Fruit fly (Drosophila melanogaster) whole organism, embryonic: ENCODE data around the gene CG6654.

ENCODE experiments used
- ATbp ChIP-seq: fragments of 200-800 bp; sonication (Bioruptor generic); optimal IDR thresholded peaks from 2 replicates; lab custom pipeline; 2017; ENCODE audit warnings: missing biosample characterization, mild to moderate bottlenecking, missing genetic modification characterization, missing genetic modification reagents
- BEAF-32 ChIP-seq: fragments of 200-800 bp; sonication (Bioruptor generic); optimal IDR thresholded peaks from 3 replicates; lab custom pipeline; 2017; ENCODE audit warnings: missing biosample characterization, missing genetic modification characterization, mild to moderate bottlenecking, moderate library complexity, missing genetic modification reagents
- Bgb ChIP-seq: fragments of 200-800 bp; sonication (Bioruptor generic); IDR thresholded peaks from 2 replicates; pipeline ENCODE4 v1.3.6; 2022; ENCODE audit warnings: missing biosample characterization, missing genetic modification characterization; ENCODE audit not compliant: partially characterized antibody
- CG10543 ChIP-seq: fragments of 200-800 bp; sonication (Bioruptor generic); optimal IDR thresholded peaks from 3 replicates; lab custom pipeline; 2017; ENCODE audit warnings: missing biosample characterization, mild to moderate bottlenecking, missing genetic modification characterization, moderate library complexity
- CG10979 ChIP-seq: fragments of 200-800 bp; sonication (Bioruptor generic); optimal IDR thresholded peaks from 2 replicates; lab custom pipeline; 2018; ENCODE audit warnings: missing biosample characterization, mild to moderate bottlenecking, missing genetic modification characterization, moderate library complexity
- CG12391 ChIP-seq: fragments of 200-800 bp; sonication (Bioruptor generic); optimal IDR thresholded peaks from 3 replicates; lab custom pipeline; 2018; ENCODE audit warnings: missing biosample characterization, mild to moderate bottlenecking, missing genetic modification characterization, moderate library complexity
- CG14860 ChIP-seq: fragments of 200-800 bp; sonication (Bioruptor generic); IDR thresholded peaks from 3 replicates; pipeline ENCODE4 v1.3.6; 2022; ENCODE audit warnings: missing biosample characterization, missing genetic modification characterization; ENCODE audit not compliant: partially characterized antibody
- CG1602 ChIP-seq: fragments of 200-800 bp; sonication (Bioruptor generic); optimal IDR thresholded peaks from 3 replicates; lab custom pipeline; 2016; ENCODE audit warnings: missing biosample characterization, missing genetic modification characterization
- CG16813 ChIP-seq: fragments of 200-800 bp; sonication (Bioruptor generic); IDR thresholded peaks from 3 replicates; pipeline ENCODE4 v1.3.6; 2022; ENCODE audit warnings: missing biosample characterization, missing genetic modification characterization; ENCODE audit not compliant: partially characterized antibody
- CG17802 ChIP-seq: fragments of 200-800 bp; sonication (Bioruptor generic); optimal IDR thresholded peaks from 2 replicates; lab custom pipeline; 2018; ENCODE audit warnings: missing biosample characterization, mild to moderate bottlenecking, missing genetic modification characterization, moderate library complexity
- CG18476 ChIP-seq: fragments of 200-800 bp; sonication (Bioruptor generic); optimal IDR thresholded peaks from 2 replicates; lab custom pipeline; 2016; ENCODE audit warnings: missing biosample characterization, mild to moderate bottlenecking, missing genetic modification characterization
- CG2120 ChIP-seq: fragments of 200-800 bp; sonication (Bioruptor generic); optimal IDR thresholded peaks from 3 replicates; lab custom pipeline; 2016; ENCODE audit warnings: missing biosample characterization, missing genetic modification characterization
- CG3281 ChIP-seq: fragments of 200-800 bp; sonication (Bioruptor generic); optimal IDR thresholded peaks from 3 replicates; lab custom pipeline; 2017; ENCODE audit warnings: missing biosample characterization, mild to moderate bottlenecking, missing genetic modification characterization
- CG3407 ChIP-seq: fragments of 200-800 bp; sonication (Bioruptor generic); optimal IDR thresholded peaks from 2 replicates; lab custom pipeline; 2018; ENCODE audit warnings: missing biosample characterization, mild to moderate bottlenecking, missing genetic modification characterization
- CG42726 ChIP-seq: fragments of 200-800 bp; sonication (Bioruptor generic); IDR thresholded peaks from 2 replicates; pipeline ENCODE4 v1.3.6; 2022; ENCODE audit warnings: missing biosample characterization, missing genetic modification characterization; ENCODE audit not compliant: partially characterized antibody
- CG4282 ChIP-seq: fragments of 200-800 bp; sonication (Bioruptor generic); optimal IDR thresholded peaks from 2 replicates; lab custom pipeline; 2016; ENCODE audit warnings: missing biosample characterization, missing genetic modification characterization
- CG4854 ChIP-seq: fragments of 200-800 bp; sonication (Bioruptor generic); optimal IDR thresholded peaks from 2 replicates; lab custom pipeline; 2016; ENCODE audit warnings: missing biosample characterization, missing genetic modification characterization, inconsistent platforms
- CG5245 ChIP-seq: fragments of 200-800 bp; sonication (Bioruptor generic); optimal IDR thresholded peaks from 3 replicates; lab custom pipeline; 2016; ENCODE audit warnings: missing biosample characterization, missing genetic modification characterization
- CG7556 ChIP-seq: fragments of 200-800 bp; sonication (Bioruptor generic); optimal IDR thresholded peaks from 2 replicates; lab custom pipeline; 2017; ENCODE audit warnings: missing biosample characterization, mild to moderate bottlenecking, missing genetic modification characterization
- CG7745 ChIP-seq: fragments of 200-800 bp; sonication (Bioruptor generic); optimal IDR thresholded peaks from 2 replicates; lab custom pipeline; 2018; ENCODE audit warnings: missing biosample characterization, mild to moderate bottlenecking, missing genetic modification characterization, moderate library complexity
- CG9727 ChIP-seq: fragments of 200-800 bp; sonication (Bioruptor generic); optimal IDR thresholded peaks from 3 replicates; lab custom pipeline; 2017; ENCODE audit warnings: missing biosample characterization, mild to moderate bottlenecking, missing genetic modification characterization
- CG9932 ChIP-seq: fragments of 200-800 bp; sonication (Bioruptor generic); IDR thresholded peaks from 2 replicates; pipeline ENCODE4 v1.3.6; 2022; ENCODE audit warnings: missing biosample characterization, missing genetic modification characterization
- Dbx ChIP-seq: fragments of 200-800 bp; sonication (Bioruptor generic); IDR thresholded peaks from 3 replicates; pipeline ENCODE4 v1.3.6; 2022; ENCODE audit warnings: missing biosample characterization, missing genetic modification characterization
- Fer3 ChIP-seq: fragments of 200-800 bp; sonication (Bioruptor generic); optimal IDR thresholded peaks from 2 replicates; lab custom pipeline; 2018; ENCODE audit warnings: missing biosample characterization, mild to moderate bottlenecking, missing genetic modification characterization, moderate library complexity
- H2.0 ChIP-seq: fragments of 200-800 bp; sonication (Bioruptor generic); IDR thresholded peaks from 2 replicates; pipeline ENCODE4 v1.3.6; 2022; ENCODE audit warnings: missing biosample characterization, missing genetic modification characterization
- HLH3B ChIP-seq: fragments of 200-800 bp; sonication (Bioruptor generic); IDR thresholded peaks from 2 replicates; pipeline ENCODE4 v1.3.6; 2022; ENCODE audit warnings: missing biosample characterization, missing genetic modification characterization
- Hmr ChIP-seq: fragments of 200-800 bp; sonication (Bioruptor generic); optimal IDR thresholded peaks from 3 replicates; lab custom pipeline; 2017; ENCODE audit warnings: mild to moderate bottlenecking, missing biosample characterization, missing genetic modification reagents, missing genetic modification characterization
- Hr78 ChIP-seq, 2 experiments: fragments of 200-800 bp in 1 of 2; fragments of >200 bp in 1 of 2; sonication (Bioruptor generic) in 1 of 2; optimal IDR thresholded peaks; 2 replicates each; lab custom pipeline; 2017 to 2019; ENCODE audit warnings: missing biosample characterization in 2 of 2, missing genetic modification characterization in 2 of 2, mild to moderate bottlenecking in 1 of 2, moderate library complexity in 1 of 2
- Lpt ChIP-seq: fragments of >200 bp; optimal IDR thresholded peaks from 2 replicates; lab custom pipeline; 2018; ENCODE audit warnings: missing biosample characterization, missing genetic modification characterization
- Nf-YA ChIP-seq: fragments of 200-800 bp; sonication (Bioruptor generic); IDR thresholded peaks from 2 replicates; pipeline ENCODE4 v1.3.6; 2022; ENCODE audit warnings: missing biosample characterization, missing genetic modification characterization
- PHDP ChIP-seq: fragments of 200-800 bp; sonication (Bioruptor generic); optimal IDR thresholded peaks from 3 replicates; lab custom pipeline; 2018; ENCODE audit warnings: missing biosample characterization, mild to moderate bottlenecking, missing genetic modification characterization, moderate library complexity
- caup ChIP-seq: fragments of 200-800 bp; sonication (Bioruptor generic); optimal IDR thresholded peaks from 3 replicates; lab custom pipeline; 2017; ENCODE audit warnings: missing biosample characterization, mild to moderate bottlenecking, missing genetic modification characterization, moderate library complexity; ENCODE audit not compliant: severe bottlenecking
- dimm ChIP-seq: fragments of 200-800 bp; sonication (Bioruptor generic); IDR thresholded peaks from 2 replicates; pipeline ENCODE4 v1.3.6; 2022; ENCODE audit warnings: missing biosample characterization, missing genetic modification characterization
- gcm ChIP-seq: fragments of 200-800 bp; sonication (Bioruptor generic); optimal IDR thresholded peaks from 2 replicates; lab custom pipeline; 2019; ENCODE audit warnings: missing biosample characterization, mild to moderate bottlenecking, missing genetic modification characterization, moderate library complexity
- ham ChIP-seq: fragments of 200-800 bp; sonication (Bioruptor generic); IDR thresholded peaks from 2 replicates; pipeline ENCODE4 v1.3.6; 2022; ENCODE audit warnings: missing biosample characterization, missing genetic modification characterization
- her ChIP-seq: fragments of 200-800 bp; sonication (Bioruptor generic); optimal IDR thresholded peaks from 2 replicates; lab custom pipeline; 2016; ENCODE audit warnings: missing biosample characterization, missing genetic modification characterization
- lab ChIP-seq: fragments of 200-800 bp; sonication (Bioruptor generic); optimal IDR thresholded peaks from 3 replicates; lab custom pipeline; 2017; ENCODE audit warnings: missing biosample characterization, missing genetic modification characterization, mild to moderate bottlenecking, moderate library complexity, missing genetic modification reagents
- oc ChIP-seq: fragments of 200-800 bp; sonication (Bioruptor generic); optimal IDR thresholded peaks from 2 replicates; lab custom pipeline; 2018; ENCODE audit warnings: missing biosample characterization, mild to moderate bottlenecking, missing genetic modification characterization, moderate library complexity
- stwl ChIP-seq: fragments of 200-800 bp; sonication (Bioruptor generic); optimal IDR thresholded peaks from 3 replicates; lab custom pipeline; 2018; ENCODE audit warnings: missing biosample characterization, mild to moderate bottlenecking, missing genetic modification characterization, moderate library complexity
- wek ChIP-seq: fragments of 200-800 bp; sonication (Bioruptor generic); optimal IDR thresholded peaks from 3 replicates; lab custom pipeline; 2018; ENCODE audit warnings: missing biosample characterization, mild to moderate bottlenecking, missing genetic modification characterization, moderate library complexity
- z ChIP-seq: fragments of 200-800 bp; sonication (Bioruptor generic); IDR thresholded peaks from 3 replicates; pipeline ENCODE4 v1.3.6; 2022; ENCODE audit warnings: missing biosample characterization, missing genetic modification characterization

Gene CG6654

DNA sequence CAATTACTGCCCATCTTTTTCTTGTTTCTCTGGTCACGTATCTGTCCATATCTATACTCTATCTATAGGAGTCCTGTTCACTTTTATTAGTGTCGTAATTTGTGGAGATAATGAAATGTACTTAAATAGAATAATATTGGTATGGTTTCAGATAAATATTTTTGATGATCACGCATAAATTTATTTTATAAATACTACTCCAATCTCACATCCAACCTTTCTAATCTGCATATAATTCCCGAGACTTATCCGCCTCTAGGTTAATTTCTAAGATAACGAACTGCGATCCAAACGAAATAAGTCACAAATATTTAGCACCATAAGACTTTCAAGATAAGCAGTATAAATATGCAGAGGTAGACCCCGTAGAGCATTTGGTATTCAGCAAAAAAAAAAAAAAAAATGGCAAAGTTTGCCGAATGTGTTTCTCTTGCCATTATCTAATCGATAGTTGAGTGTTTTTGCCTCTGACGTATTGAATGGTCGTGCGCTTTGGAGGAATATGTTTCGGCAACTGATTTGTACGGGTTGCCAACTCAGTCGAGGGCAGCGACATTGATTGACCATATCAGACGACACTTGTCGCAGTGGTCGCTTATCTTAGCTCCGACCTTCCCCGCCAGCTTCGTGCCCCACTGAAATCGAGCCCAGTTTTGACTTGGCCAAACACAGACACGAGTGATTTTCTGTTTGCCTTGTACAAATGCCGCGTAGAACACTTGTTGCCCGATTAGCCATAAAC lies 15.2 kb downstream of the CG6654 start (continued):
- TF ChIP-seq Lpt (GFP tag; lab: Kevin White, UChicago), result no peak
- TF ChIP-seq CG18476 (GFP tag; lab: Kevin White, UChicago), result no peak
- no peak for TF ChIP-seq CG4854 (GFP tag; lab: Kevin White, UChicago)
- no peak for TF ChIP-seq dimm (GFP tag; lab: Robert Waterston, UW)
- no peak for TF ChIP-seq PHDP (tag; lab: Kevin White, UChicago)
- TF ChIP-seq CG10979, result no peak
- no peak for TF ChIP-seq CG12391
- TF ChIP-seq CG7556 (GFP tag; lab: Kevin White, UChicago), result no peak
- no peak for TF ChIP-seq gcm (GFP tag; lab: Kevin White, UChicago)
- no peak for TF ChIP-seq ATbp (GFP tag; lab: Kevin White, UChicago)
- no peak for TF ChIP-seq Fer3 (tag; lab: Kevin White, UChicago)
- TF ChIP-seq Bgb (GFP tag; lab: Robert Waterston, UW), result 0 out of 2 replicates have a peak, but pooled peaks have one; percentile 8
- TF ChIP-seq CG9932 (GFP tag; lab: Robert Waterston, UW), result no peak
- TF ChIP-seq CG16813 (GFP tag; lab: Robert Waterston, UW), result no peak
- no peak for TF ChIP-seq Dbx (GFP tag; lab: Robert Waterston, UW)
- TF ChIP-seq stwl, result no peak
- TF ChIP-seq Nf-YA (GFP tag; lab: Robert Waterston, UW), result no peak
- TF ChIP-seq CG42726, result no peak
- TF ChIP-seq CG1602 (GFP tag; lab: Kevin White, UChicago), result no peak
- TF ChIP-seq BEAF-32 (GFP tag; lab: Kevin White, UChicago), result no peak
- TF ChIP-seq HLH3B, result no peak
- no peak for TF ChIP-seq ham
- TF ChIP-seq CG14860 (GFP tag; lab: Robert Waterston, UW), result no peak
- no peak for TF ChIP-seq her (GFP tag; lab: Kevin White, UChicago)
- TF ChIP-seq CG17802, result no peak
- TF ChIP-seq z (GFP tag; lab: Robert Waterston, UW), result peak; percentile 56; the same call in 1 of the 3 replicates
- TF ChIP-seq wek, result no peak
- TF ChIP-seq oc, result no peak
- peak; percentile 37 for TF ChIP-seq CG10543 (GFP tag; lab: Kevin White, UChicago)
- TF ChIP-seq CG7745 (tag; lab: Kevin White, UChicago), result no peak
- peak; percentile 6 for TF ChIP-seq Hmr
- no peak for TF ChIP-seq CG9727 (GFP tag; lab: Kevin White, UChicago)
- peak in 1 of 2 experiments; percentile 17 for TF ChIP-seq Hr78 (GFP tag; optimal IDR thresholded peaks at IDR 0.05; lab: Kevin White, UChicago)
- no peak for TF ChIP-seq caup (GFP tag; lab: Kevin White, UChicago)
- no peak for TF ChIP-seq CG3407 (GFP tag; lab: Kevin White, UChicago)
- peak; percentile 19 for TF ChIP-seq CG2120
- peak; percentile 40 for TF ChIP-seq lab (GFP tag; lab: Kevin White, UChicago)
- no peak for TF ChIP-seq CG3281 (GFP tag; lab: Kevin White, UChicago)
- no peak for TF ChIP-seq CG5245 (GFP tag; lab: Kevin White, UChicago)
- no peak for TF ChIP-seq H2.0 (GFP tag; lab: Robert Waterston, UW)
- TF ChIP-seq CG4282 (GFP tag; lab: Kevin White, UChicago), result no peak
